Worm (Caenorhabditis elegans) whole organism, midembryonic: ENCODE measurements around the gene srlf-19.

Source experiments
- T22C8.4 ChIP-seq: fragments of 200-800 bp; sonication (Bioruptor generic); IDR thresholded peaks from 2 replicates; pipeline ENCODE4 v1.3.6; 2022; ENCODE audit warnings: missing genetic modification characterization, missing compliant biosample characterization
- ref-1 ChIP-seq: fragments of 200-800 bp; sonication (Bioruptor generic); conservative IDR thresholded peaks from 2 replicates; pipeline ENCODE4 v1.3.6; 2022; ENCODE audit warnings: missing genetic modification reagents, missing genetic modification characterization, missing compliant biosample characterization
- tab-1 ChIP-seq: fragments of 200-800 bp; sonication (Bioruptor generic); IDR thresholded peaks from 2 replicates; pipeline ENCODE4 v1.3.6; 2022; ENCODE audit warnings: missing genetic modification characterization, missing compliant biosample characterization
- ztf-29 ChIP-seq: fragments of 200-800 bp; sonication (Bioruptor generic); IDR thresholded peaks from 2 replicates; pipeline ENCODE4 v1.3.6; 2022; ENCODE audit warnings: missing genetic modification reagents, missing genetic modification characterization, missing compliant biosample characterization

Gene srlf-19

DNA sequence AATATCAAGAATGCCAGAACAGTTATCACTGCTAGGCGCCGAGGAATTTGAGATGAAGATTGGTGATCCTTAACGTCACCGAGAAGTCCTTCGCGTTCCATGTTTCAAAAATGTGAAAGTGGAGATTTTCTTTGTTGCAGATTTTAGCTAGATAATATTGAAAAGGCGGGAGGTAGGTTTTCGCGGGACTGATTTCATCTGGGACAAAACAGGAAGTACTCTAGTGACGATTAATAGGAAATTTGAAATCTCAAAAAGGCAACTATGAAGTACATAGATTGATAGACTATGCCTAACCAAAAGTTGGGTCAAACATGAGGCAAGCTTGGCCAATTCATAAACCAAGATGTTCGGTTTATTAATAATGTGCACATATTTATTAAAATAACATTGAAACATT lies 47.8 kb downstream of the srlf-19 start, which contains the start of gene C14C6.8:
Gene C14C6.8, minus strand, starts transcription at position 101 of the 400 bp plus-strand sequence.
- TF ChIP-seq ref-1 (GFP tag; lab: Robert Waterston, UW) (no peak), ztf-29 (GFP tag; lab: Robert Waterston, UW) (no peak), T22C8.4 (GFP tag; lab: Robert Waterston, UW) (no peak), tab-1 (GFP tag; lab: Robert Waterston, UW) (no peak)
